Worm (Caenorhabditis elegans) whole organism, midembryonic: ENCODE measurements around the gene luc-7L3.

Experiments used
- T22C8.4 ChIP-seq: fragments of 200-800 bp; sonication (Bioruptor generic); IDR thresholded peaks from 2 replicates; pipeline ENCODE4 v1.3.6; 2022; ENCODE audit warnings: missing genetic modification characterization, missing compliant biosample characterization
- flt-1 ChIP-seq: fragments of 200-800 bp; sonication (Bioruptor generic); IDR thresholded peaks from 2 replicates; pipeline ENCODE4 v1.3.6; 2022; ENCODE audit warnings: missing genetic modification characterization, missing compliant biosample characterization
- ref-1 ChIP-seq: fragments of 200-800 bp; sonication (Bioruptor generic); conservative IDR thresholded peaks from 2 replicates; pipeline ENCODE4 v1.3.6; 2022; ENCODE audit warnings: missing genetic modification reagents, missing genetic modification characterization, missing compliant biosample characterization
- tab-1 ChIP-seq: fragments of 200-800 bp; sonication (Bioruptor generic); IDR thresholded peaks from 2 replicates; pipeline ENCODE4 v1.3.6; 2022; ENCODE audit warnings: missing genetic modification characterization, missing compliant biosample characterization

ce11 chrII:112231-112630 is 14.4 kb upstream of the luc-7L3 start:
- TF ChIP-seq ref-1 (no peak), T22C8.4 (GFP tag; lab: Robert Waterston, UW) (no peak), tab-1 (GFP tag; lab: Robert Waterston, UW) (no peak), flt-1 (GFP tag; lab: Robert Waterston, UW) (no peak)
